Fruit fly (Drosophila melanogaster) whole organism, embryonic: ENCODE results near the gene Rrp45.
A peak's percentile ranks its signal among the peaks of the same experiment; 100 is the strongest.

Source experiments
- Ada2b ChIP-seq: fragments of 200-800 bp; sonication (Bioruptor generic); IDR thresholded peaks from 2 replicates; pipeline ENCODE4 v1.3.6; 2022; ENCODE audit warnings: missing biosample characterization, missing genetic modification characterization
- Blimp-1 ChIP-seq: fragments of 200-800 bp; sonication (Bioruptor generic); optimal IDR thresholded peaks from 3 replicates; lab custom pipeline; 2018; ENCODE audit warnings: missing biosample characterization, missing genetic modification characterization, mild to moderate bottlenecking, moderate library complexity, missing genetic modification reagents
- CG10209 ChIP-seq: fragments of 200-800 bp; sonication (Bioruptor generic); optimal IDR thresholded peaks from 3 replicates; lab custom pipeline; 2017; ENCODE audit warnings: missing biosample characterization, mild to moderate bottlenecking, missing genetic modification characterization, missing genetic modification reagents
- CG10267 ChIP-seq: fragments of 200-800 bp; sonication (Bioruptor generic); optimal IDR thresholded peaks from 2 replicates; lab custom pipeline; 2018; ENCODE audit warnings: missing biosample characterization, mild to moderate bottlenecking, missing genetic modification characterization, moderate library complexity
- CG10462 ChIP-seq: fragments of 200-800 bp; sonication (Bioruptor generic); optimal IDR thresholded peaks from 2 replicates; lab custom pipeline; 2016; ENCODE audit warnings: missing biosample characterization, missing genetic modification characterization
- CG11093 ChIP-seq: fragments of 200-800 bp; sonication (Bioruptor generic); IDR thresholded peaks from 3 replicates; pipeline ENCODE4 v1.3.6; 2022; ENCODE audit warnings: missing biosample characterization, missing genetic modification characterization
- CG12299 ChIP-seq: fragments of 200-800 bp; sonication (Bioruptor generic); optimal IDR thresholded peaks from 2 replicates; lab custom pipeline; 2018; ENCODE audit warnings: missing biosample characterization, mild to moderate bottlenecking, missing genetic modification characterization
- CG12391 ChIP-seq: fragments of 200-800 bp; sonication (Bioruptor generic); optimal IDR thresholded peaks from 3 replicates; lab custom pipeline; 2018; ENCODE audit warnings: missing biosample characterization, mild to moderate bottlenecking, missing genetic modification characterization, moderate library complexity
- CG12942 ChIP-seq: fragments of 200-800 bp; sonication (Bioruptor generic); optimal IDR thresholded peaks from 3 replicates; lab custom pipeline; 2016; ENCODE audit warnings: missing biosample characterization, missing genetic modification characterization
- CG1529 ChIP-seq: fragments of 200-800 bp; sonication (Bioruptor generic); optimal IDR thresholded peaks from 3 replicates; lab custom pipeline; 2018; ENCODE audit warnings: missing biosample characterization, missing genetic modification characterization
- CG17568 ChIP-seq: fragments of 200-800 bp; sonication (Bioruptor generic); optimal IDR thresholded peaks from 2 replicates; lab custom pipeline; 2018; ENCODE audit warnings: missing biosample characterization, mild to moderate bottlenecking, missing genetic modification characterization, moderate library complexity
- CG2120 ChIP-seq: fragments of 200-800 bp; sonication (Bioruptor generic); optimal IDR thresholded peaks from 3 replicates; lab custom pipeline; 2016; ENCODE audit warnings: missing biosample characterization, missing genetic modification characterization
- CG2199 ChIP-seq: fragments of 200-800 bp; sonication (Bioruptor generic); IDR thresholded peaks from 3 replicates; pipeline ENCODE4 v1.3.6; 2022; ENCODE audit warnings: missing biosample characterization, missing genetic modification characterization
- CG2712 ChIP-seq: fragments of 200-800 bp; optimal IDR thresholded peaks from 3 replicates; lab custom pipeline; 2019; ENCODE audit warnings: missing biosample characterization, mild to moderate bottlenecking, missing genetic modification characterization, moderate library complexity
- CG32767 ChIP-seq: fragments of 200-800 bp; sonication (Bioruptor generic); IDR thresholded peaks from 2 replicates; pipeline ENCODE4 v1.3.6; 2022; ENCODE audit warnings: missing biosample characterization, missing genetic modification characterization
- CG33213 ChIP-seq: fragments of 200-800 bp; sonication (Bioruptor generic); optimal IDR thresholded peaks from 3 replicates; lab custom pipeline; 2016; ENCODE audit warnings: missing biosample characterization, missing genetic modification characterization
- CG3847 ChIP-seq: fragments of 200-800 bp; sonication (Bioruptor generic); IDR thresholded peaks from 2 replicates; pipeline ENCODE4 v1.3.6; 2022; ENCODE audit warnings: missing biosample characterization, missing genetic modification characterization
- CG4730 ChIP-seq: fragments of 200-800 bp; sonication (Bioruptor generic); IDR thresholded peaks from 2 replicates; pipeline ENCODE4 v1.3.6; 2022; ENCODE audit warnings: missing biosample characterization, missing genetic modification characterization
- CG7372 ChIP-seq: fragments of 200-800 bp; sonication (Bioruptor generic); IDR thresholded peaks from 2 replicates; pipeline ENCODE4 v1.3.6; 2022; ENCODE audit warnings: missing biosample characterization, missing genetic modification characterization
- CG8944 ChIP-seq: fragments of 200-800 bp; sonication (Bioruptor generic); optimal IDR thresholded peaks from 3 replicates; lab custom pipeline; 2016; ENCODE audit warnings: missing biosample characterization, missing genetic modification characterization
- Dp ChIP-seq: fragments of 200-800 bp; sonication (Bioruptor generic); optimal IDR thresholded peaks from 2 replicates; lab custom pipeline; 2018; ENCODE audit warnings: missing biosample characterization, mild to moderate bottlenecking, missing genetic modification characterization, moderate library complexity
- Med ChIP-seq: fragments of 200-800 bp; sonication (Bioruptor generic); peaks from one replicate; lab custom pipeline; 2016; ENCODE audit warnings: missing biosample characterization, missing genetic modification characterization, mild to moderate bottlenecking, inconsistent platforms, moderate library complexity
- Nf-YC ChIP-seq: fragments of 200-800 bp; optimal IDR thresholded peaks from 3 replicates; lab custom pipeline; 2019; ENCODE audit warnings: missing biosample characterization, mild to moderate bottlenecking, missing genetic modification characterization, moderate library complexity
- Ptx1 ChIP-seq: fragments of 200-800 bp; sonication (Bioruptor generic); IDR thresholded peaks from 2 replicates; pipeline ENCODE4 v1.3.6; 2022; ENCODE audit warnings: missing biosample characterization, missing genetic modification characterization
- Rfx ChIP-seq: fragments of 200-800 bp; sonication (Bioruptor generic); IDR thresholded peaks from 2 replicates; pipeline ENCODE4 v1.3.6; 2022; ENCODE audit warnings: missing biosample characterization, missing genetic modification characterization
- Side ChIP-seq: fragments of 200-800 bp; sonication (Bioruptor generic); optimal IDR thresholded peaks from 2 replicates; lab custom pipeline; 2016; ENCODE audit warnings: missing biosample characterization, missing genetic modification characterization
- Sox100B ChIP-seq: fragments of 200-800 bp; sonication (Bioruptor generic); optimal IDR thresholded peaks from 3 replicates; lab custom pipeline; 2018; ENCODE audit warnings: missing biosample characterization, mild to moderate bottlenecking, missing genetic modification characterization
- Stat92E ChIP-seq, 3 experiments: fragments of >200 bp in 2 of 3; fragments of 200-800 bp in 1 of 3; sonication (Bioruptor generic) in 1 of 3; optimal IDR thresholded peaks; 2 replicates each; lab custom pipeline; 2017 to 2019; ENCODE audit warnings: missing biosample characterization in 3 of 3, missing genetic modification characterization in 3 of 3, mild to moderate bottlenecking in 1 of 3, moderate library complexity in 1 of 3
- Tbp ChIP-seq: fragments of >200 bp; optimal IDR thresholded peaks from 2 replicates; lab custom pipeline; 2018; ENCODE audit warnings: missing biosample characterization, missing genetic modification characterization
- Trl ChIP-seq, 3 experiments: fragments of >200 bp in 2 of 3; fragments of 200-800 bp in 1 of 3; sonication (Bioruptor generic) in 1 of 3; optimal IDR thresholded peaks; 2 replicates in 1 of 3; 3 replicates in 2 of 3; lab custom pipeline; 2016 to 2017; ENCODE audit warnings: missing biosample characterization in 1 of 3, missing genetic modification characterization in 1 of 3
- Vsx1 ChIP-seq: fragments of 200-800 bp; sonication (Bioruptor generic); optimal IDR thresholded peaks from 2 replicates; lab custom pipeline; 2017; ENCODE audit warnings: missing biosample characterization, mild to moderate bottlenecking, missing genetic modification characterization, missing genetic modification reagents
- ac ChIP-seq: fragments of 200-800 bp; sonication (Bioruptor generic); optimal IDR thresholded peaks from 3 replicates; lab custom pipeline; 2017; ENCODE audit warnings: missing biosample characterization, mild to moderate bottlenecking, missing genetic modification characterization
- chinmo ChIP-seq: fragments of 200-800 bp; sonication (Bioruptor generic); IDR thresholded peaks from 4 replicates; pipeline ENCODE4 v1.3.6; 2022; ENCODE audit warnings: missing biosample characterization, missing genetic modification characterization; ENCODE audit not compliant: partially characterized antibody
- chn ChIP-seq: fragments of 200-800 bp; sonication (Bioruptor generic); optimal IDR thresholded peaks from 2 replicates; lab custom pipeline; 2016; ENCODE audit warnings: missing biosample characterization, missing genetic modification characterization
- corto ChIP-seq: fragments of 200-800 bp; sonication (Bioruptor generic); optimal IDR thresholded peaks from 2 replicates; lab custom pipeline; 2016; ENCODE audit warnings: missing biosample characterization, mild to moderate bottlenecking, missing genetic modification characterization, moderate library complexity
- dysf ChIP-seq: fragments of 200-800 bp; sonication (Bioruptor generic); IDR thresholded peaks from 3 replicates; pipeline ENCODE4 v1.3.6; 2022; ENCODE audit warnings: missing biosample characterization, missing genetic modification characterization
- gcm ChIP-seq: fragments of 200-800 bp; sonication (Bioruptor generic); optimal IDR thresholded peaks from 2 replicates; lab custom pipeline; 2019; ENCODE audit warnings: missing biosample characterization, mild to moderate bottlenecking, missing genetic modification characterization, moderate library complexity
- kay ChIP-seq: fragments of 200-800 bp; sonication (Bioruptor generic); optimal IDR thresholded peaks from 2 replicates; lab custom pipeline; 2016; ENCODE audit warnings: missing biosample characterization, missing genetic modification characterization
- lilli ChIP-seq: fragments of 200-800 bp; sonication (Bioruptor generic); optimal IDR thresholded peaks from 3 replicates; lab custom pipeline; 2016; ENCODE audit warnings: missing biosample characterization, missing genetic modification characterization
- otp ChIP-seq: fragments of 200-800 bp; sonication (Bioruptor generic); IDR thresholded peaks from 3 replicates; pipeline ENCODE4, ENCODE4 v1.3.6; 2022; ENCODE audit warnings: missing biosample characterization, missing genetic modification characterization
- pan ChIP-seq, 4 experiments: fragments of >200 bp in 3 of 4; fragments of 200-800 bp in 1 of 4; sonication (Bioruptor generic) in 1 of 4; optimal IDR thresholded peaks in 3 of 4; IDR thresholded peaks in 1 of 4; 2 replicates each; pipeline versions ENCODE4 v1.3.6 to Lab custom; 2017 to 2022; ENCODE audit warnings: missing biosample characterization in 2 of 4, missing genetic modification characterization in 2 of 4, mixed read lengths in 1 of 4
- pho ChIP-seq: fragments of 200-800 bp; sonication (Bioruptor generic); optimal IDR thresholded peaks from 2 replicates; lab custom pipeline; 2016; ENCODE audit warnings: missing biosample characterization, missing genetic modification characterization
- row ChIP-seq: fragments of 200-800 bp; sonication (Bioruptor generic); IDR thresholded peaks from 3 replicates; pipeline ENCODE4 v1.3.6; 2022; ENCODE audit warnings: missing biosample characterization, missing genetic modification characterization
- salm ChIP-seq: fragments of 200-800 bp; sonication (Bioruptor generic); optimal IDR thresholded peaks from 2 replicates; lab custom pipeline; 2018; ENCODE audit warnings: missing biosample characterization, mild to moderate bottlenecking, missing genetic modification characterization
- seq ChIP-seq: fragments of 200-800 bp; sonication (Bioruptor generic); IDR thresholded peaks from 2 replicates; pipeline ENCODE4 v1.3.6; 2022; ENCODE audit warnings: missing biosample characterization, missing genetic modification characterization
- so ChIP-seq: fragments of 200-800 bp; sonication (Bioruptor generic); IDR thresholded peaks from 3 replicates; pipeline ENCODE4 v1.3.6; 2022; ENCODE audit warnings: missing biosample characterization, missing genetic modification characterization
- ssp ChIP-seq: fragments of 200-800 bp; sonication (Bioruptor generic); IDR thresholded peaks from 2 replicates; pipeline ENCODE4 v1.3.6; 2022; ENCODE audit warnings: missing biosample characterization, missing genetic modification characterization
- stc ChIP-seq: fragments of 200-800 bp; sonication (Bioruptor generic); IDR thresholded peaks from 2 replicates; pipeline ENCODE4 v1.3.6; 2022; ENCODE audit warnings: missing biosample characterization, missing genetic modification characterization
- tll ChIP-seq, 2 experiments: fragments of 200-800 bp in 1 of 2; fragments of >200 bp in 1 of 2; sonication (Bioruptor generic) in 1 of 2; optimal IDR thresholded peaks; 2 replicates each; lab custom pipeline; 2017 to 2019; ENCODE audit warnings: missing biosample characterization in 2 of 2, missing genetic modification characterization in 2 of 2, mild to moderate bottlenecking in 1 of 2, moderate library complexity in 1 of 2

Rrp45 gene

dm6 chrX:16834259-16834658 is 43.2 kb upstream of the Rrp45 start (continued):
- no peak for TF ChIP-seq Vsx1 (GFP tag; lab: Kevin White, UChicago)
- TF ChIP-seq CG11093 (GFP tag; lab: Robert Waterston, UW): peak; percentile 18; the same call in 1 of the 3 replicates
- TF ChIP-seq Blimp-1: peak; percentile 28
- peak; percentile 55 for TF ChIP-seq CG12391 (tag; lab: Kevin White, UChicago)
- no peak for TF ChIP-seq ac
- no peak for TF ChIP-seq CG33213 (GFP tag; lab: Kevin White, UChicago)
- 0 out of 2 replicates have a peak, but pooled peaks have one; percentile 17 for TF ChIP-seq seq (GFP tag; lab: Robert Waterston, UW)
- no peak for TF ChIP-seq CG10462
- TF ChIP-seq CG17568 (GFP tag; lab: Kevin White, UChicago): peak; percentile 5
- TF ChIP-seq Stat92E (GFP tag; optimal IDR thresholded peaks at IDR 0.05; lab: Kevin White, UChicago): no peak
- peak; percentile 42 for TF ChIP-seq gcm (GFP tag; lab: Kevin White, UChicago)
- 0 out of 2 replicates have a peak, but pooled peaks have one; percentile 47 for TF ChIP-seq stc (GFP tag; lab: Robert Waterston, UW)
- peak; percentile 16 for TF ChIP-seq salm (tag; lab: Kevin White, UChicago)
- no peak for TF ChIP-seq pan (optimal IDR thresholded peaks at IDR 0.05; lab: Kevin White, UChicago)
- TF ChIP-seq pan (GFP tag; optimal IDR thresholded peaks at IDR 0.05 in 1 of 2, IDR thresholded peaks at IDR 0.05 in 1 of 2): peak in 1 of 2 experiments; percentile 48
- no peak for TF ChIP-seq CG10267 (tag; lab: Kevin White, UChicago)
- peak; percentile 33 for TF ChIP-seq Nf-YC (tag; lab: Kevin White, UChicago)
- no peak for TF ChIP-seq ssp (GFP tag; lab: Robert Waterston, UW)
- TF ChIP-seq CG3847 (GFP tag; lab: Robert Waterston, UW): peak; percentile 24; the same call in 1 of the 2 replicates
- TF ChIP-seq so (GFP tag; lab: Robert Waterston, UW): peak; percentile 41; the same call in 1 of the 3 replicates
- TF ChIP-seq kay (GFP tag; lab: Kevin White, UChicago): peak; percentile 17
- peak; percentile 57 for TF ChIP-seq CG2712 (tag; lab: Kevin White, UChicago)
- TF ChIP-seq Trl (optimal IDR thresholded peaks at IDR 0.05; lab: Kevin White, UChicago): no peak
- TF ChIP-seq Trl (GFP tag; optimal IDR thresholded peaks at IDR 0.05; lab: Kevin White, UChicago): peak; percentile 28
- no peak for TF ChIP-seq otp
- no peak for TF ChIP-seq chinmo (GFP tag; lab: Robert Waterston, UW)
- no peak for TF ChIP-seq corto
- peak; percentile 56; the same call in 1 of the 3 replicates for TF ChIP-seq dysf (GFP tag; lab: Robert Waterston, UW)
- TF ChIP-seq CG7372 (GFP tag; lab: Robert Waterston, UW): peak; percentile 14; the same call in 1 of the 2 replicates
- peak; percentile 38 for TF ChIP-seq CG10209
- TF ChIP-seq Ada2b (GFP tag; lab: Robert Waterston, UW): 0 out of 2 replicates have a peak, but pooled peaks have one; percentile 31
- TF ChIP-seq CG4730 (GFP tag; lab: Robert Waterston, UW): 0 out of 2 replicates have a peak, but pooled peaks have one; percentile 36
- TF ChIP-seq CG12942 (GFP tag; lab: Kevin White, UChicago): peak; percentile 13
- peak; percentile 11 for TF ChIP-seq lilli (GFP tag; lab: Kevin White, UChicago)
- TF ChIP-seq CG12299 (tag; lab: Kevin White, UChicago): no peak
- TF ChIP-seq row (GFP tag; lab: Robert Waterston, UW): peak; percentile 57
- peak; percentile 18 for TF ChIP-seq CG1529 (GFP tag; lab: Kevin White, UChicago)
- TF ChIP-seq Sox100B (GFP tag; lab: Kevin White, UChicago): peak; percentile 32
- TF ChIP-seq CG32767 (GFP tag; lab: Robert Waterston, UW): 0 out of 2 replicates have a peak, but pooled peaks have one; percentile 35
- peak; percentile 42 for TF ChIP-seq chn (GFP tag; lab: Kevin White, UChicago)
- TF ChIP-seq Ptx1 (GFP tag; lab: Robert Waterston, UW): peak; percentile 67
- TF ChIP-seq CG2120: peak; percentile 60
- TF ChIP-seq CG2199 (GFP tag; lab: Robert Waterston, UW): no peak
- TF ChIP-seq Side (GFP tag; lab: Kevin White, UChicago): no peak
- peak; percentile 81 for TF ChIP-seq Med (GFP tag; lab: Kevin White, UChicago)
- TF ChIP-seq Rfx (GFP tag; lab: Robert Waterston, UW): peak; percentile 41; the same call in 1 of the 2 replicates
- TF ChIP-seq Dp (GFP tag; lab: Kevin White, UChicago): no peak
- TF ChIP-seq Tbp (GFP tag; lab: Kevin White, UChicago): no peak
- TF ChIP-seq pho (GFP tag; lab: Kevin White, UChicago): peak; percentile 23
- TF ChIP-seq CG8944 (GFP tag; lab: Kevin White, UChicago): peak; percentile 18
- no peak for TF ChIP-seq tll (GFP tag; optimal IDR thresholded peaks at IDR 0.05; lab: Kevin White, UChicago)
